Fruit fly (Drosophila melanogaster): Measurements from ENCODE around the gene Mayo.
A peak's percentile ranks its signal among the peaks of the same experiment; 100 is the strongest.

Gene Mayo

DNA sequence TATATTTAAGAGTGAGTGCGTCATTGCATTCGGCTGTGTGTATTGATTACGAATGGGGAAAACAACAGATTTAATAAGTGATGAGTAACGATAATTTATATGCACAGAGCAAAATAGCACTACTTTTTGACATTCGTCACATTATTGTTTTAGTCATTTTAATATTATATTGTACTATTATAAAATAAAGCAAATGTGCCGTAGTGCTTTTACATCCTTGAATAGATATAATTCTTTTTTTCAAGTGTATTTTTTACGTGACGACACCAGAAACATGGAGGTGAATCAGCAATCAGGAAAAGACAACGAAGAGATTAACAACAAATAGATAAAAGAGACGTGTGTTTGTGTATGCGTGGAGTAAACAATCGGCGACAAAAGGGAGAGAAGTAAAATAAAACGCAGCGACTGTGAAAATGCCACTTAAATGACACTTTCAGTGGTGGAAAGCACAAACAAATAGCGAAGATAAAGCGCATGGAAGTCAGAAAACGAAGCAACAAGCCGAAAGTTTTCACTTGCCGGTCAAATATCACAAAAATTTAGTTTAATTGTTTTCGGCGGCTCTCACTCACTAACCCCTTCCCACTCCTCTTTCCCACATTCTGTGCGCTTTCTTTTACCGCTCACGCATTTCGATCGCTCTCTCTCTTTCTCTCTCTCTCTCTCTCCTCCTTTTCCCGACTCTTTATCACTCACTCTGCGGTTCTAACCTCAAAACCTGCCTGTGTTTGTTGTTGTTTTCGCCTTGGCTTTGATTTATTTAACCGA lies 49.8 kb downstream of the Mayo start (continued):
- TF ChIP-seq schlank (tag; optimal IDR thresholded peaks at IDR 0.05): peak; percentile 45
- no peak for TF ChIP-seq CG13287 (GFP tag; IDR thresholded peaks at IDR 0.05; ENCODE audit: partially characterized antibody)
- peak; percentile 67 for TF ChIP-seq wor (GFP tag; IDR thresholded peaks at IDR 0.05)
- peak; percentile 44; the same call in 1 of the 2 replicates for TF ChIP-seq CG10321 (GFP tag; IDR thresholded peaks at IDR 0.05)
- TF ChIP-seq CG3995 (GFP tag; optimal IDR thresholded peaks at IDR 0.05): peak; percentile 42
- peak; percentile 46 for TF ChIP-seq CG10462 (GFP tag; optimal IDR thresholded peaks at IDR 0.05)
- peak; percentile 64 for TF ChIP-seq CG5180 (GFP tag; optimal IDR thresholded peaks at IDR 0.05)
- no peak for TF ChIP-seq CG14860 (GFP tag; IDR thresholded peaks at IDR 0.05; ENCODE audit: partially characterized antibody)
- TF ChIP-seq CG32767 (GFP tag; IDR thresholded peaks at IDR 0.05): 0 out of 2 replicates have a peak, but pooled peaks have one; percentile 46
- peak; percentile 83 for TF ChIP-seq tap (tag; optimal IDR thresholded peaks at IDR 0.05)
- TF ChIP-seq al (GFP tag; IDR thresholded peaks at IDR 0.05): peak; percentile 36; the same call in 1 of the 2 replicates
- TF ChIP-seq maf-S (GFP tag; optimal IDR thresholded peaks at IDR 0.05): no peak
- TF ChIP-seq Doc2 (GFP tag; IDR thresholded peaks at IDR 0.05): peak; percentile 21; the same call in 1 of the 2 replicates
- no peak for TF ChIP-seq gro (GFP tag; optimal IDR thresholded peaks at IDR 0.05)
- peak; percentile 56 for TF ChIP-seq CG11085 (GFP tag; IDR thresholded peaks at IDR 0.05)
- TF ChIP-seq CG4617 (GFP tag; optimal IDR thresholded peaks at IDR 0.05; ENCODE audit: borderline replicate concordance): peak; percentile 39
- TF ChIP-seq tx (GFP tag; optimal IDR thresholded peaks at IDR 0.05): no peak
- no peak for TF ChIP-seq Side (GFP tag; optimal IDR thresholded peaks at IDR 0.05)
- TF ChIP-seq CkIIα-i1 (GFP tag; IDR thresholded peaks at IDR 0.05): no peak
- peak; percentile 54 for TF ChIP-seq CG1832 (GFP tag; optimal IDR thresholded peaks at IDR 0.05)
- TF ChIP-seq jumu (GFP tag; optimal IDR thresholded peaks at IDR 0.05): no peak
- peak; percentile 70 for TF ChIP-seq cwo (GFP tag; optimal IDR thresholded peaks at IDR 0.05)
- peak; percentile 76 for TF ChIP-seq CG4730 (GFP tag; IDR thresholded peaks at IDR 0.05)
- TF ChIP-seq CG10209 (GFP tag; optimal IDR thresholded peaks at IDR 0.05): peak; percentile 78
- no peak for TF ChIP-seq Optix (GFP tag; IDR thresholded peaks at IDR 0.05)
- TF ChIP-seq Xbp1 (GFP tag; optimal IDR thresholded peaks at IDR 0.05): peak; percentile 74
- peak; percentile 68 for TF ChIP-seq CG9932 (GFP tag; IDR thresholded peaks at IDR 0.05)
- TF ChIP-seq CG1603 (tag; optimal IDR thresholded peaks at IDR 0.05): peak; percentile 64
- peak; percentile 70 for TF ChIP-seq Fer1 (GFP tag; optimal IDR thresholded peaks at IDR 0.05)
- no peak for TF ChIP-seq Sin3A (optimal IDR thresholded peaks at IDR 0.05)
- TF ChIP-seq Rx (GFP tag; IDR thresholded peaks at IDR 0.05): peak; percentile 51; the same call in 1 of the 2 replicates
- peak; percentile 87 for TF ChIP-seq Ssrp (tag; optimal IDR thresholded peaks at IDR 0.05)
- peak; percentile 71 for TF ChIP-seq CG15696 (tag; optimal IDR thresholded peaks at IDR 0.05)
- TF ChIP-seq slp2 (GFP tag; optimal IDR thresholded peaks at IDR 0.05): no peak
- peak; percentile 71 for TF ChIP-seq CG10959 (GFP tag; IDR thresholded peaks at IDR 0.05)
- TF ChIP-seq sisA (GFP tag; IDR thresholded peaks at IDR 0.05): peak; percentile 80
- TF ChIP-seq CG6254 (GFP tag; optimal IDR thresholded peaks at IDR 0.05): peak; percentile 86
- peak; percentile 17 for TF ChIP-seq B-H2 (GFP tag; optimal IDR thresholded peaks at IDR 0.05)
- TF ChIP-seq CG9727 (GFP tag; optimal IDR thresholded peaks at IDR 0.05): peak; percentile 86
- TF ChIP-seq cg (GFP tag; optimal IDR thresholded peaks at IDR 0.05): peak; percentile 30
- no peak for TF ChIP-seq Doc3 (GFP tag; IDR thresholded peaks at IDR 0.05; ENCODE audit: partially characterized antibody)
- no peak for TF ChIP-seq ro (GFP tag; IDR thresholded peaks at IDR 0.05)
- peak in 1 of 3 experiments; percentile 50 for TF ChIP-seq Stat92E (GFP tag; optimal IDR thresholded peaks at IDR 0.05)
- peak; percentile 89 for TF ChIP-seq lbe (GFP tag; optimal IDR thresholded peaks at IDR 0.05)
- TF ChIP-seq disco-r (GFP tag; optimal IDR thresholded peaks at IDR 0.05): no peak
- TF ChIP-seq Meics (GFP tag; optimal IDR thresholded peaks at IDR 0.05): peak; percentile 69
- TF ChIP-seq dati (GFP tag; IDR thresholded peaks at IDR 0.05): peak; percentile 61; the same call in 1 of the 2 replicates
- TF ChIP-seq CG7786 (GFP tag; optimal IDR thresholded peaks at IDR 0.05): no peak
- peak; percentile 80 for TF ChIP-seq Abd-B (GFP tag; optimal IDR thresholded peaks at IDR 0.05)

Measured in whole organism, embryonic.